Fruit fly (Drosophila melanogaster) whole organism, pupa: ENCODE data around the gene Ir94b.

Experiments
- CG10348 ChIP-seq: fragments of 200-800 bp; sonication (Bioruptor generic); IDR thresholded peaks from 2 replicates; pipeline ENCODE4 v1.3.6; 2022; ENCODE audit warnings: missing biosample characterization, missing genetic modification characterization
- CG12605 ChIP-seq: fragments of 200-800 bp; sonication (Bioruptor generic); IDR thresholded peaks from 2 replicates; pipeline ENCODE4 v1.3.6; 2022; ENCODE audit warnings: missing biosample characterization, missing genetic modification characterization
- CG13204 ChIP-seq: fragments of 200-800 bp; sonication (Bioruptor generic); optimal IDR thresholded peaks from 2 replicates; lab custom pipeline; 2018; ENCODE audit warnings: missing biosample characterization, mild to moderate bottlenecking, missing genetic modification characterization, moderate library complexity
- CG14655 ChIP-seq: fragments of 200-800 bp; sonication (Bioruptor generic); optimal IDR thresholded peaks from 3 replicates; lab custom pipeline; 2017; ENCODE audit warnings: mild to moderate bottlenecking, missing biosample characterization, missing genetic modification reagents, missing genetic modification characterization
- CG15710 ChIP-seq: fragments of 200-800 bp; sonication (Bioruptor generic); optimal IDR thresholded peaks from 2 replicates; lab custom pipeline; 2018; ENCODE audit warnings: missing biosample characterization, mild to moderate bottlenecking, missing genetic modification characterization, moderate library complexity
- CG17806 ChIP-seq: fragments of 200-800 bp; sonication (Bioruptor generic); optimal IDR thresholded peaks from 2 replicates; lab custom pipeline; 2018; ENCODE audit warnings: missing biosample characterization, mild to moderate bottlenecking, missing genetic modification characterization, moderate library complexity
- CG32121 ChIP-seq: fragments of 200-800 bp; sonication (Bioruptor generic); IDR thresholded peaks from 2 replicates; pipeline ENCODE4 v1.3.6; 2022; ENCODE audit warnings: missing biosample characterization, missing genetic modification characterization
- CG34367 ChIP-seq: fragments of 200-800 bp; sonication (Bioruptor generic); optimal IDR thresholded peaks from 2 replicates; lab custom pipeline; 2018; ENCODE audit warnings: missing biosample characterization, mild to moderate bottlenecking, missing genetic modification characterization
- CG4496 ChIP-seq: fragments of 200-800 bp; sonication (Bioruptor generic); IDR thresholded peaks from 3 replicates; pipeline ENCODE4 v1.3.6; 2022; ENCODE audit warnings: missing biosample characterization, missing genetic modification characterization
- CG8159 ChIP-seq: fragments of 200-800 bp; sonication (Bioruptor generic); optimal IDR thresholded peaks from 3 replicates; lab custom pipeline; 2018; ENCODE audit warnings: missing biosample characterization, mild to moderate bottlenecking, missing genetic modification characterization, moderate library complexity
- CG8301 ChIP-seq: fragments of 200-800 bp; sonication (Bioruptor generic); optimal IDR thresholded peaks from 2 replicates; lab custom pipeline; 2018; ENCODE audit warnings: missing biosample characterization, mild to moderate bottlenecking, missing genetic modification characterization
- CG9948 ChIP-seq: fragments of 200-800 bp; sonication (Bioruptor generic); optimal IDR thresholded peaks from 2 replicates; lab custom pipeline; 2018; ENCODE audit warnings: missing biosample characterization, mild to moderate bottlenecking, missing genetic modification characterization, moderate library complexity
- D1 ChIP-seq: fragments of 200-800 bp; sonication (Bioruptor generic); optimal IDR thresholded peaks from 2 replicates; lab custom pipeline; 2018; ENCODE audit warnings: missing biosample characterization, mild to moderate bottlenecking, missing genetic modification characterization, moderate library complexity
- EcR ChIP-seq: fragments of 200-800 bp; sonication (Bioruptor generic); optimal IDR thresholded peaks from 3 replicates; lab custom pipeline; 2019; ENCODE audit warnings: missing biosample characterization, missing genetic modification characterization, mild to moderate bottlenecking, moderate library complexity, missing genetic modification reagents
- Ets98B ChIP-seq: fragments of 200-800 bp; sonication (Bioruptor generic); IDR thresholded peaks from 2 replicates; pipeline ENCODE4 v1.3.6; 2022; ENCODE audit warnings: missing biosample characterization, missing genetic modification characterization
- Pif1A ChIP-seq: fragments of 200-800 bp; sonication (Bioruptor generic); optimal IDR thresholded peaks from 3 replicates; lab custom pipeline; 2016; ENCODE audit warnings: missing biosample characterization, missing genetic modification characterization
- Pif1B ChIP-seq: fragments of 200-800 bp; sonication (Bioruptor generic); optimal IDR thresholded peaks from 3 replicates; lab custom pipeline; 2016; ENCODE audit warnings: missing biosample characterization, missing genetic modification characterization
- Snoo ChIP-seq: fragments of 200-800 bp; sonication (Bioruptor generic); optimal IDR thresholded peaks from 3 replicates; lab custom pipeline; 2017; ENCODE audit warnings: missing biosample characterization, mild to moderate bottlenecking, missing genetic modification characterization, inconsistent platforms
- fd96Ca ChIP-seq: fragments of 200-800 bp; sonication (Bioruptor generic); IDR thresholded peaks from 3 replicates; pipeline ENCODE4 v1.3.6; 2022; ENCODE audit warnings: missing biosample characterization, missing genetic modification characterization
- gl ChIP-seq: fragments of 200-800 bp; sonication (Bioruptor generic); optimal IDR thresholded peaks from 2 replicates; lab custom pipeline; 2018; ENCODE audit warnings: missing biosample characterization, mild to moderate bottlenecking, missing genetic modification characterization
- rn ChIP-seq: fragments of 200-800 bp; sonication (Bioruptor generic); IDR thresholded peaks from 2 replicates; pipeline ENCODE4 v1.3.6; 2022; ENCODE audit warnings: missing biosample characterization, missing genetic modification characterization

Ir94b gene

dm6 chr3R:22108316-22108715 lies 8.7 kb downstream of the Ir94b start:
- TF ChIP-seq CG17806 (tag; lab: Kevin White, UChicago) (no peak), Pif1B (no peak), rn (no peak), CG8301 (tag; lab: Kevin White, UChicago) (no peak), CG32121 (GFP tag; lab: Robert Waterston, UW) (no peak), CG8159 (tag; lab: Kevin White, UChicago) (no peak), CG15710 (tag; lab: Kevin White, UChicago) (no peak)

- TF ChIP-seq CG8301 (tag; lab: Kevin White, UChicago) (no peak), CG14655 (GFP tag; lab: Kevin White, UChicago) (no peak), EcR (GFP tag; lab: Kevin White, UChicago) (no peak), CG13204 (GFP tag; lab: Kevin White, UChicago) (no peak), fd96Ca (GFP tag; lab: Robert Waterston, UW) (no peak), CG12605 (GFP tag; lab: Robert Waterston, UW) (no peak), Pif1A (GFP tag; lab: Kevin White, UChicago) (no peak), CG34367 (no peak), CG10348 (no peak), Ets98B (no peak), gl (tag; lab: Kevin White, UChicago) (no peak), Snoo (tag; lab: Kevin White, UChicago) (no peak), CG8159 (tag; lab: Kevin White, UChicago) (no peak), CG15710 (tag; lab: Kevin White, UChicago) (no peak)
Measured at dm6 chr3R:22103114-22103513, 13.9 kb downstream of the Ir94b start, which contains the start of gene CG13407. CG13407 (plus strand) TSS chr3R:22103414.

- TF ChIP-seq EcR (GFP tag; lab: Kevin White, UChicago) (no peak), D1 (tag; lab: Kevin White, UChicago) (no peak), CG13204 (GFP tag; lab: Kevin White, UChicago) (no peak), CG9948 (tag; lab: Kevin White, UChicago) (no peak), CG12605 (GFP tag; lab: Robert Waterston, UW) (no peak), CG10348 (no peak), CG8301 (tag; lab: Kevin White, UChicago) (no peak), CG4496 (GFP tag; lab: Robert Waterston, UW) (no peak)
Measured at dm6 chr3R:22096893-22097292, 20.2 kb downstream of the Ir94b start.

- no peak for TF ChIP-seq EcR (GFP tag; lab: Kevin White, UChicago)
- no peak for TF ChIP-seq Pif1A (GFP tag; lab: Kevin White, UChicago)
- no peak for TF ChIP-seq Ets98B
- TF ChIP-seq rn = no peak
- no peak for TF ChIP-seq CG8159 (tag; lab: Kevin White, UChicago)
- TF ChIP-seq CG34367 = no peak
- TF ChIP-seq CG9948 (tag; lab: Kevin White, UChicago) = no peak
- TF ChIP-seq D1 (tag; lab: Kevin White, UChicago) = no peak
- no peak for TF ChIP-seq fd96Ca (GFP tag; lab: Robert Waterston, UW)
- no peak for TF ChIP-seq gl (tag; lab: Kevin White, UChicago)
Measured at dm6 chr3R:22093950-22094349, 23.1 kb downstream of the Ir94b start.

- no peak for TF ChIP-seq CG15710 (tag; lab: Kevin White, UChicago)
- no peak for TF ChIP-seq Pif1B
- TF ChIP-seq CG13204 (GFP tag; lab: Kevin White, UChicago) = no peak
- TF ChIP-seq CG10348 = no peak
- TF ChIP-seq Ets98B = no peak
- TF ChIP-seq Pif1A (GFP tag; lab: Kevin White, UChicago) = no peak
Measured at dm6 chr3R:22086775-22087174, 30.3 kb downstream of the Ir94b start, which contains the start of gene BomBc3. BomBc3 (plus strand) TSS chr3R:22087075.

- no peak for TF ChIP-seq CG17806 (tag; lab: Kevin White, UChicago)
- no peak for TF ChIP-seq fd96Ca (GFP tag; lab: Robert Waterston, UW)
- TF ChIP-seq gl (tag; lab: Kevin White, UChicago) = no peak
- no peak for TF ChIP-seq CG12605 (GFP tag; lab: Robert Waterston, UW)
- no peak for TF ChIP-seq CG13204 (GFP tag; lab: Kevin White, UChicago)
- no peak for TF ChIP-seq CG34367
- no peak for TF ChIP-seq Snoo (tag; lab: Kevin White, UChicago)
- TF ChIP-seq EcR (GFP tag; lab: Kevin White, UChicago) = no peak
- TF ChIP-seq rn = no peak
- TF ChIP-seq CG14655 (GFP tag; lab: Kevin White, UChicago) = no peak
- no peak for TF ChIP-seq CG9948 (tag; lab: Kevin White, UChicago)
- no peak for TF ChIP-seq D1 (tag; lab: Kevin White, UChicago)
- TF ChIP-seq CG4496 (GFP tag; lab: Robert Waterston, UW) = no peak
Measured at dm6 chr3R:22086297-22086696, 30.8 kb downstream of the Ir94b start, which contains the start of gene BomT3. BomT3 (minus strand) TSS chr3R:22086397.

dm6 chr3R:22080161-22080560 lies 36.9 kb downstream of the Ir94b start, which contains the start of gene CG13408:
CG13408 (plus strand) TSS chr3R:22080382.
- TF ChIP-seq CG12605 (GFP tag; lab: Robert Waterston, UW) (peak; percentile 67), Pif1A (GFP tag; lab: Kevin White, UChicago) (no peak)
- TF ChIP-seq, all 21 proteins: peak for 1
